Worm (Caenorhabditis elegans) whole organism, midembryonic: Measurements from ENCODE around the gene nas-7.
"Not testable (repeated sequence)": the region's sequence is repeated elsewhere in the genome, so short reads cannot be mapped to it uniquely, and the experiment has no call there.

Experiments used
- T22C8.4 ChIP-seq: fragments of 200-800 bp; sonication (Bioruptor generic); IDR thresholded peaks from 2 replicates; pipeline ENCODE4 v1.3.6; 2022; ENCODE audit warnings: missing genetic modification characterization, missing compliant biosample characterization
- cog-1 ChIP-seq: sonication (generic microtip); optimal IDR thresholded peaks from 2 replicates; lab custom pipeline; 2016; ENCODE audit warnings: missing genetic modification characterization, missing compliant biosample characterization
- flt-1 ChIP-seq: fragments of 200-800 bp; sonication (Bioruptor generic); IDR thresholded peaks from 2 replicates; pipeline ENCODE4 v1.3.6; 2022; ENCODE audit warnings: missing genetic modification characterization, missing compliant biosample characterization
- klf-2 ChIP-seq: fragments of 200-800 bp; sonication (Bioruptor generic); conservative IDR thresholded peaks from 2 replicates; pipeline ENCODE4 v1.3.6; 2022; ENCODE audit warnings: missing genetic modification reagents, missing genetic modification characterization, missing compliant biosample characterization
- med-1 ChIP-seq: sonication (generic microtip); optimal IDR thresholded peaks from 2 replicates; lab custom pipeline; 2017; ENCODE audit warnings: missing genetic modification characterization, mild to moderate bottlenecking, missing compliant biosample characterization, antibody characterized with exemption, missing genetic modification reagents; ENCODE audit not compliant: insufficient read depth
- ref-1 ChIP-seq: fragments of 200-800 bp; sonication (Bioruptor generic); conservative IDR thresholded peaks from 2 replicates; pipeline ENCODE4 v1.3.6; 2022; ENCODE audit warnings: missing genetic modification reagents, missing genetic modification characterization, missing compliant biosample characterization
- tab-1 ChIP-seq: fragments of 200-800 bp; sonication (Bioruptor generic); IDR thresholded peaks from 2 replicates; pipeline ENCODE4 v1.3.6; 2022; ENCODE audit warnings: missing genetic modification characterization, missing compliant biosample characterization
- ztf-23 ChIP-seq: fragments of 200-800 bp; sonication (Bioruptor generic); IDR thresholded peaks from 2 replicates; pipeline ENCODE4 v1.3.6; 2022; ENCODE audit warnings: missing genetic modification reagents, missing genetic modification characterization, missing compliant biosample characterization
- ztf-29 ChIP-seq: fragments of 200-800 bp; sonication (Bioruptor generic); IDR thresholded peaks from 2 replicates; pipeline ENCODE4 v1.3.6; 2022; ENCODE audit warnings: missing genetic modification reagents, missing genetic modification characterization, missing compliant biosample characterization

The nas-7 gene

ce11 chrII:7370195-7370594, 32.3 kb downstream of the nas-7 start, which contains the start of gene F43E2.11:
F43E2.11 (minus strand) TSS chrII:7370295.
- not testable (repeated sequence) for TF ChIP-seq med-1; tab-1 (GFP tag; lab: Robert Waterston, UW); flt-1 (GFP tag; lab: Robert Waterston, UW)

ce11 chrII:7368761-7369160, 33.8 kb downstream of the nas-7 start, which contains the start of gene F43E2.6:
F43E2.6 (minus strand) TSS chrII:7368861.
- no peak for TF ChIP-seq ztf-29 (GFP tag; lab: Robert Waterston, UW)
- TF ChIP-seq klf-2 = no peak
- no peak for TF ChIP-seq tab-1 (GFP tag; lab: Robert Waterston, UW)
- TF ChIP-seq T22C8.4 (GFP tag; lab: Robert Waterston, UW) = no peak
- no peak for TF ChIP-seq ref-1 (GFP tag; lab: Robert Waterston, UW)
- TF ChIP-seq flt-1 (GFP tag; lab: Robert Waterston, UW) = no peak
- no peak for TF ChIP-seq cog-1 (tag; lab: Kevin White, UChicago)

- TF ChIP-seq flt-1 (GFP tag; lab: Robert Waterston, UW) (no peak), cog-1 (tag; lab: Kevin White, UChicago) (peak; percentile 66)
Measured at ce11 chrII:7363990-7364455, 38.5 kb downstream of the nas-7 start, which contains the start of gene msra-1. msra-1 (minus strand) TSS chrII:7364040.

ce11 chrII:7358489-7358943, 44.0 kb downstream of the nas-7 start, which contains the start of gene insc-1:
insc-1 (plus strand) TSS chrII:7358893.
- TF ChIP-seq cog-1 (tag; lab: Kevin White, UChicago) = no peak
- no peak for TF ChIP-seq ztf-23
- TF ChIP-seq ztf-29 (GFP tag; lab: Robert Waterston, UW) = no peak
- TF ChIP-seq ref-1 (GFP tag; lab: Robert Waterston, UW) = no peak
- TF ChIP-seq tab-1 (GFP tag; lab: Robert Waterston, UW) = no peak
- no peak for TF ChIP-seq flt-1 (GFP tag; lab: Robert Waterston, UW)
- no peak for TF ChIP-seq med-1
- TF ChIP-seq klf-2 = no peak
- no peak for TF ChIP-seq T22C8.4 (GFP tag; lab: Robert Waterston, UW)

ce11 chrII:7357176-7357575, 45.3 kb downstream of the nas-7 start:
- no peak for TF ChIP-seq flt-1 (GFP tag; lab: Robert Waterston, UW)
- TF ChIP-seq tab-1 (GFP tag; lab: Robert Waterston, UW) = no peak
- no peak for TF ChIP-seq klf-2
- TF ChIP-seq med-1 = no peak
- TF ChIP-seq ztf-29 (GFP tag; lab: Robert Waterston, UW) = no peak
- TF ChIP-seq cog-1 (tag; lab: Kevin White, UChicago) = no peak
- TF ChIP-seq ztf-23 = no peak
- no peak for TF ChIP-seq ref-1 (GFP tag; lab: Robert Waterston, UW)
- no peak for TF ChIP-seq T22C8.4 (GFP tag; lab: Robert Waterston, UW)

ce11 chrII:7356773-7357172, 45.8 kb downstream of the nas-7 start:
- TF ChIP-seq klf-2 (no peak), ref-1 (GFP tag; lab: Robert Waterston, UW) (no peak), cog-1 (tag; lab: Kevin White, UChicago) (no peak), ztf-29 (GFP tag; lab: Robert Waterston, UW) (no peak), ztf-23 (no peak), flt-1 (GFP tag; lab: Robert Waterston, UW) (no peak), med-1 (no peak), tab-1 (GFP tag; lab: Robert Waterston, UW) (no peak), T22C8.4 (GFP tag; lab: Robert Waterston, UW) (no peak)

ce11 chrII:7356326-7356725, 46.2 kb downstream of the nas-7 start, which contains the start of gene haf-2:
haf-2 (minus strand) TSS chrII:7356426.
- TF ChIP-seq med-1 = no peak
- TF ChIP-seq T22C8.4 (GFP tag; lab: Robert Waterston, UW) = no peak
- no peak for TF ChIP-seq tab-1 (GFP tag; lab: Robert Waterston, UW)
- no peak for TF ChIP-seq klf-2
- TF ChIP-seq ztf-29 (GFP tag; lab: Robert Waterston, UW) = no peak
- no peak for TF ChIP-seq flt-1 (GFP tag; lab: Robert Waterston, UW)
- no peak for TF ChIP-seq cog-1 (tag; lab: Kevin White, UChicago)
- TF ChIP-seq ref-1 (GFP tag; lab: Robert Waterston, UW) = no peak
- TF ChIP-seq ztf-23 = no peak

- TF ChIP-seq cog-1 (tag; lab: Kevin White, UChicago) = no peak
- TF ChIP-seq ztf-23 = no peak
- TF ChIP-seq flt-1 (GFP tag; lab: Robert Waterston, UW) = 0 out of 2 replicates have a peak, but pooled peaks have one; percentile 33
- no peak for TF ChIP-seq tab-1 (GFP tag; lab: Robert Waterston, UW)
- no peak for TF ChIP-seq ztf-29 (GFP tag; lab: Robert Waterston, UW)
- no peak for TF ChIP-seq med-1
Measured at ce11 chrII:7353027-7353426, 49.5 kb downstream of the nas-7 start.

ce11 chrII:7352507-7352906, 50.0 kb downstream of the nas-7 start, which contains the start of gene hsp-4:
hsp-4 (minus strand) TSS chrII:7352645.
- no peak for TF ChIP-seq med-1
- TF ChIP-seq ztf-29 (GFP tag; lab: Robert Waterston, UW) = no peak
- no peak for TF ChIP-seq cog-1 (tag; lab: Kevin White, UChicago)
- no peak for TF ChIP-seq T22C8.4 (GFP tag; lab: Robert Waterston, UW)
- no peak for TF ChIP-seq flt-1 (GFP tag; lab: Robert Waterston, UW)
- TF ChIP-seq ztf-23 = no peak
- TF ChIP-seq klf-2 = no peak
- no peak for TF ChIP-seq tab-1 (GFP tag; lab: Robert Waterston, UW)
- no peak for TF ChIP-seq ref-1 (GFP tag; lab: Robert Waterston, UW)
